Worm (Caenorhabditis elegans) whole organism, L2 larva: ENCODE measurements around the gene pro-2.
A peak's percentile ranks its signal among the peaks of the same experiment; 100 is the strongest.

Experiments used
- C34F6.9 ChIP-seq: fragments of 150-350 bp; optimal IDR thresholded peaks from 2 replicates; lab custom pipeline; 2014; ENCODE audit warnings: missing biosample characterization, missing genetic modification characterization
- F13H6.1 ChIP-seq: sonication (generic microtip); optimal IDR thresholded peaks from 2 replicates; lab custom pipeline; 2016; ENCODE audit warnings: missing genetic modification characterization, missing compliant biosample characterization
- R02D3.7 ChIP-seq: fragments of 150-350 bp; optimal IDR thresholded peaks from 2 replicates; lab custom pipeline; 2014; ENCODE audit warnings: missing biosample characterization, missing genetic modification characterization
- alr-1 ChIP-seq: fragments of 150-350 bp; optimal IDR thresholded peaks from 2 replicates; lab custom pipeline; 2014; ENCODE audit warnings: missing biosample characterization, missing genetic modification characterization
- aly-2 ChIP-seq: fragments of 150-350 bp; optimal IDR thresholded peaks from 2 replicates; lab custom pipeline; 2014; ENCODE audit warnings: missing biosample characterization, missing genetic modification characterization
- ama-1 ChIP-seq: fragments of 150-350 bp; optimal IDR thresholded peaks from 2 replicates; lab custom pipeline; 2018; ENCODE audit warnings: inconsistent platforms
- blmp-1 ChIP-seq: sonication (generic microtip); optimal IDR thresholded peaks from 2 replicates; lab custom pipeline; 2017; ENCODE audit warnings: missing genetic modification characterization, mild to moderate bottlenecking, missing compliant biosample characterization, antibody characterized with exemption, moderate library complexity; ENCODE audit not compliant: insufficient read depth
- ceh-16 ChIP-seq: fragments of 150-350 bp; optimal IDR thresholded peaks from 2 replicates; lab custom pipeline; 2014; ENCODE audit warnings: missing biosample characterization, missing genetic modification characterization
- crh-2 ChIP-seq: sonication (generic microtip); optimal IDR thresholded peaks from 2 replicates; lab custom pipeline; 2017; ENCODE audit warnings: missing biosample characterization, missing genetic modification characterization
- dmd-4 ChIP-seq: sonication (generic microtip); optimal IDR thresholded peaks from 2 replicates; lab custom pipeline; 2017; ENCODE audit warnings: missing biosample characterization, missing genetic modification characterization
- elt-3 ChIP-seq: sonication (generic microtip); optimal IDR thresholded peaks from 2 replicates; lab custom pipeline; 2017; ENCODE audit warnings: missing biosample characterization, missing genetic modification characterization
- fos-1 ChIP-seq: fragments of 150-350 bp; optimal IDR thresholded peaks from 2 replicates; lab custom pipeline; 2014; ENCODE audit warnings: missing biosample characterization, missing genetic modification characterization
- gmeb-1 ChIP-seq: fragments of 150-350 bp; optimal IDR thresholded peaks from 2 replicates; lab custom pipeline; 2014; ENCODE audit warnings: missing biosample characterization, missing genetic modification characterization
- lin-11 ChIP-seq: fragments of 150-350 bp; sonication (generic microtip); optimal IDR thresholded peaks from 2 replicates; lab custom pipeline; 2014; ENCODE audit warnings: missing biosample characterization, missing genetic modification characterization, inconsistent platforms, mixed read lengths
- lsy-2 ChIP-seq, 2 experiments: fragments of 150-350 bp in 1 of 2; sonication (generic microtip) in 1 of 2; optimal IDR thresholded peaks; 2 replicates each; lab custom pipeline; 2014 to 2017; ENCODE audit warnings: missing biosample characterization in 2 of 2, missing genetic modification characterization in 2 of 2
- mbf-1 ChIP-seq: sonication (generic microtip); optimal IDR thresholded peaks from 2 replicates; lab custom pipeline; 2017; ENCODE audit warnings: missing biosample characterization, missing genetic modification characterization
- nhr-10 ChIP-seq: sonication (generic microtip); optimal IDR thresholded peaks from 2 replicates; lab custom pipeline; 2017; ENCODE audit warnings: missing biosample characterization, missing genetic modification characterization
- nhr-129 ChIP-seq: fragments of 150-350 bp; optimal IDR thresholded peaks from 2 replicates; lab custom pipeline; 2014; ENCODE audit warnings: missing biosample characterization, missing genetic modification characterization
- nhr-21 ChIP-seq: fragments of 150-350 bp; optimal IDR thresholded peaks from 2 replicates; lab custom pipeline; 2014; ENCODE audit warnings: missing biosample characterization, missing genetic modification characterization
- nhr-25 ChIP-seq: fragments of 150-350 bp; sonication (generic microtip); optimal IDR thresholded peaks from 3 replicates; lab custom pipeline; 2014; ENCODE audit warnings: missing biosample characterization, missing genetic modification characterization
- nhr-6 ChIP-seq: fragments of 150-350 bp; optimal IDR thresholded peaks from 2 replicates; lab custom pipeline; 2014; ENCODE audit warnings: missing biosample characterization, missing genetic modification characterization
- nhr-77 ChIP-seq: fragments of 150-350 bp; optimal IDR thresholded peaks from 2 replicates; lab custom pipeline; 2014; ENCODE audit warnings: missing biosample characterization, missing genetic modification characterization
- peb-1 ChIP-seq: fragments of 150-350 bp; optimal IDR thresholded peaks from 2 replicates; lab custom pipeline; 2014; ENCODE audit warnings: missing biosample characterization, missing genetic modification characterization
- sem-4 ChIP-seq: fragments of 150-350 bp; optimal IDR thresholded peaks from 2 replicates; lab custom pipeline; 2014; ENCODE audit warnings: missing biosample characterization, missing genetic modification reagents, missing genetic modification characterization
- skn-1 ChIP-seq: sonication (generic microtip); optimal IDR thresholded peaks from 2 replicates; lab custom pipeline; 2017; ENCODE audit warnings: missing biosample characterization, missing genetic modification characterization
- sma-3 ChIP-seq: sonication (generic microtip); optimal IDR thresholded peaks from 2 replicates; lab custom pipeline; 2016; ENCODE audit warnings: missing genetic modification reagents, missing genetic modification characterization, missing compliant biosample characterization
- sma-9 ChIP-seq, 2 experiments: fragments of 150-350 bp in 1 of 2; sonication (generic microtip) in 1 of 2; optimal IDR thresholded peaks; 2 replicates each; lab custom pipeline; 2014 to 2016; ENCODE audit warnings: missing genetic modification characterization in 2 of 2, mild to moderate bottlenecking in 1 of 2, missing biosample characterization in 1 of 2, missing compliant biosample characterization in 1 of 2, missing genetic modification reagents in 1 of 2, moderate library complexity in 1 of 2
- unc-55 ChIP-seq: fragments of 150-350 bp; sonication (generic microtip); optimal IDR thresholded peaks from 3 replicates; lab custom pipeline; 2014; ENCODE audit warnings: missing biosample characterization, missing genetic modification reagents, missing genetic modification characterization
- zag-1 ChIP-seq: fragments of 150-350 bp; optimal IDR thresholded peaks from 2 replicates; lab custom pipeline; 2014; ENCODE audit warnings: missing biosample characterization, missing genetic modification characterization
- ztf-11 ChIP-seq: sonication (generic microtip); optimal IDR thresholded peaks from 2 replicates; lab custom pipeline; 2017; ENCODE audit warnings: missing biosample characterization, missing genetic modification characterization
- ztf-4 ChIP-seq: fragments of 150-350 bp; optimal IDR thresholded peaks from 2 replicates; lab custom pipeline; 2014; ENCODE audit warnings: missing biosample characterization, missing genetic modification characterization

pro-2 gene

ce11 chrII:10382247-10382646, 37.3 kb upstream of the pro-2 start:
- peak; percentile 74 for TF ChIP-seq sma-9 (GFP tag; optimal IDR thresholded peaks at IDR 0.05; lab: Kevin White, UChicago)
- TF ChIP-seq sma-9 (tag; optimal IDR thresholded peaks at IDR 0.05; lab: Kevin White, UChicago), result no peak
- no peak for TF ChIP-seq ztf-11 (tag; lab: Kevin White, UChicago)
- peak; percentile 35 for TF ChIP-seq sma-3 (GFP tag; lab: Kevin White, UChicago)
- TF ChIP-seq ceh-16, result peak; percentile 47
- TF ChIP-seq nhr-25 (tag; lab: Kevin White, UChicago), result peak; percentile 81
- TF ChIP-seq lsy-2 (tag; optimal IDR thresholded peaks at IDR 0.05; lab: Kevin White, UChicago), result peak in 1 of 2 experiments; percentile 50
- peak; percentile 53 for TF ChIP-seq fos-1 (tag; lab: Kevin White, UChicago)
- no peak for TF ChIP-seq elt-3 (tag; lab: Kevin White, UChicago)
- peak; percentile 83 for TF ChIP-seq F13H6.1 (tag; lab: Kevin White, UChicago)
- no peak for TF ChIP-seq nhr-10 (tag; lab: Kevin White, UChicago)
- TF ChIP-seq ama-1, result no peak
- TF ChIP-seq dmd-4 (tag; lab: Kevin White, UChicago), result no peak
- TF ChIP-seq blmp-1 (tag; lab: Kevin White, UChicago), result peak; percentile 40
- no peak for TF ChIP-seq aly-2 (tag; lab: Kevin White, UChicago)
- TF ChIP-seq C34F6.9 (tag; lab: Kevin White, UChicago), result peak; percentile 26
- peak; percentile 1 for TF ChIP-seq nhr-21 (tag; lab: Kevin White, UChicago)
- TF ChIP-seq nhr-6, result no peak
- no peak for TF ChIP-seq lin-11
- TF ChIP-seq crh-2 (tag; lab: Kevin White, UChicago), result peak; percentile 34
- TF ChIP-seq peb-1 (tag; lab: Kevin White, UChicago), result no peak
- no peak for TF ChIP-seq mbf-1 (tag; lab: Kevin White, UChicago)
- peak; percentile 86 for TF ChIP-seq nhr-129 (tag; lab: Kevin White, UChicago)
- peak; percentile 12 for TF ChIP-seq ztf-4 (tag; lab: Kevin White, UChicago)
- TF ChIP-seq sem-4 (tag; lab: Kevin White, UChicago), result peak; percentile 76
- peak; percentile 49 for TF ChIP-seq gmeb-1 (tag; lab: Kevin White, UChicago)

- TF ChIP-seq sma-3 (GFP tag; lab: Kevin White, UChicago) (no peak), unc-55 (peak; percentile 27), C34F6.9 (tag; lab: Kevin White, UChicago) (peak; percentile 28)
Measured at ce11 chrII:10379546-10379945, 34.6 kb upstream of the pro-2 start.

ce11 chrII:10377901-10378300, 33.0 kb upstream of the pro-2 start:
- TF ChIP-seq lsy-2 (tag; optimal IDR thresholded peaks at IDR 0.05; lab: Kevin White, UChicago) (peak in 1 of 2 experiments; percentile 17), skn-1 (no peak)

ce11 chrII:10374776-10375175, 29.9 kb upstream of the pro-2 start:
- TF ChIP-seq blmp-1 (tag; lab: Kevin White, UChicago), result no peak
- TF ChIP-seq zag-1 (tag; lab: Kevin White, UChicago), result no peak
- TF ChIP-seq ztf-4 (tag; lab: Kevin White, UChicago), result no peak
- TF ChIP-seq C34F6.9 (tag; lab: Kevin White, UChicago), result no peak
- no peak for TF ChIP-seq sem-4 (tag; lab: Kevin White, UChicago)
- TF ChIP-seq skn-1, result no peak
- TF ChIP-seq nhr-77 (tag; lab: Kevin White, UChicago), result no peak
- TF ChIP-seq elt-3 (tag; lab: Kevin White, UChicago), result no peak
- TF ChIP-seq, all 48 proteins: peak for 0

ce11 chrII:10373536-10374169, 28.7 kb upstream of the pro-2 start:
- no peak for TF ChIP-seq sma-3 (GFP tag; lab: Kevin White, UChicago)
- TF ChIP-seq R02D3.7 (tag; lab: Kevin White, UChicago), result no peak
- TF ChIP-seq alr-1 (tag; lab: Kevin White, UChicago), result no peak
- peak; percentile 58 for TF ChIP-seq sem-4 (tag; lab: Kevin White, UChicago)
- TF ChIP-seq C34F6.9 (tag; lab: Kevin White, UChicago), result peak; percentile 32
- no peak for TF ChIP-seq skn-1
- peak in 1 of 2 experiments; percentile 5 for TF ChIP-seq lsy-2 (tag; optimal IDR thresholded peaks at IDR 0.05; lab: Kevin White, UChicago)
- TF ChIP-seq nhr-25 (tag; lab: Kevin White, UChicago), result peak; percentile 60
